Worm (Caenorhabditis elegans) whole organism, young adult: ENCODE data around the gene R05G6.4.
A peak's percentile ranks its signal among the peaks of the same experiment; 100 is the strongest.

ENCODE experiments used
- B0336.3 ChIP-seq: fragments of 200-800 bp; sonication (Bioruptor generic); IDR thresholded peaks from 2 replicates; pipeline ENCODE4 v1.3.6; 2022; ENCODE audit warnings: missing genetic modification characterization, missing compliant biosample characterization
- F55B11.4 ChIP-seq: sonication (generic microtip); optimal IDR thresholded peaks from 2 replicates; lab custom pipeline; 2016; ENCODE audit warnings: missing compliant biosample characterization, missing genetic modification characterization, borderline replicate concordance; ENCODE audit not compliant: insufficient read depth
- F57A8.1 ChIP-seq: fragments of 200-800 bp; sonication (Bioruptor generic); optimal IDR thresholded peaks from 2 replicates; lab custom pipeline; 2018; ENCODE audit warnings: mild to moderate bottlenecking, missing genetic modification characterization, moderate library complexity, missing compliant biosample characterization
- F57C9.4 ChIP-seq: sonication (generic microtip); optimal IDR thresholded peaks from 2 replicates; lab custom pipeline; 2017; ENCODE audit warnings: mild to moderate bottlenecking, missing genetic modification characterization, missing compliant biosample characterization
- K11D2.4 ChIP-seq: fragments of 200-800 bp; sonication (Bioruptor generic); IDR thresholded peaks from 2 replicates; pipeline ENCODE4 v1.3.6; 2022; ENCODE audit warnings: missing genetic modification reagents, missing genetic modification characterization, missing compliant biosample characterization
- T26A5.8 ChIP-seq: sonication (generic microtip); optimal IDR thresholded peaks from 2 replicates; lab custom pipeline; 2016; ENCODE audit warnings: missing genetic modification characterization, missing compliant biosample characterization
- Y53G8AR.9 ChIP-seq: fragments of 200-800 bp; sonication (Bioruptor generic); conservative IDR thresholded peaks from 2 replicates; pipeline ENCODE4 v1.3.6; 2022; ENCODE audit warnings: missing genetic modification reagents, missing genetic modification characterization, missing compliant biosample characterization
- ZK185.1 ChIP-seq: sonication (generic microtip); optimal IDR thresholded peaks from 2 replicates; lab custom pipeline; 2016; ENCODE audit warnings: mild to moderate bottlenecking, missing genetic modification characterization, missing compliant biosample characterization; ENCODE audit not compliant: poor library complexity, severe bottlenecking
- ama-1 ChIP-seq, 3 experiments: fragments of 150-350 bp in 1 of 3; sonication (generic microtip) in 2 of 3; optimal IDR thresholded peaks; 2 replicates each; lab custom pipeline; 2014 to 2018; ENCODE audit warnings: missing biosample characterization in 2 of 3, missing genetic modification characterization in 2 of 3, missing genetic modification reagents in 2 of 3
- attf-5 ChIP-seq: fragments of 200-800 bp; sonication (Bioruptor generic); optimal IDR thresholded peaks from 2 replicates; lab custom pipeline; 2018; ENCODE audit warnings: mild to moderate bottlenecking, missing genetic modification characterization, missing compliant biosample characterization
- cebp-1 ChIP-seq, 2 experiments: fragments of 200-800 bp in 1 of 2; sonication (Bioruptor generic) in 1 of 2; sonication (generic microtip) in 1 of 2; IDR thresholded peaks in 1 of 2; optimal IDR thresholded peaks in 1 of 2; 2 replicates each; pipeline versions ENCODE4 v1.3.6 to Lab custom; 2017 to 2022; ENCODE audit warnings: missing compliant biosample characterization in 2 of 2, missing genetic modification characterization in 2 of 2, mild to moderate bottlenecking in 1 of 2, missing genetic modification reagents in 1 of 2, moderate library complexity in 1 of 2
- ceh-100 ChIP-seq: fragments of 200-800 bp; sonication (Bioruptor generic); IDR thresholded peaks from 2 replicates; pipeline ENCODE4 v1.3.6; 2022; ENCODE audit warnings: missing genetic modification reagents, missing genetic modification characterization, missing compliant biosample characterization
- ceh-27 ChIP-seq: fragments of 200-800 bp; sonication (Bioruptor generic); optimal IDR thresholded peaks from 2 replicates; lab custom pipeline; 2018; ENCODE audit warnings: mild to moderate bottlenecking, missing genetic modification characterization, moderate library complexity, missing compliant biosample characterization
- chd-7 ChIP-seq: sonication (generic microtip); optimal IDR thresholded peaks from 2 replicates; lab custom pipeline; 2016; ENCODE audit warnings: mild to moderate bottlenecking, missing genetic modification characterization, moderate library complexity, missing compliant biosample characterization
- dox-1 ChIP-seq: fragments of 200-800 bp; sonication (Bioruptor generic); IDR thresholded peaks from 2 replicates; pipeline ENCODE4 v1.3.6; 2022; ENCODE audit warnings: missing genetic modification reagents, missing genetic modification characterization, missing compliant biosample characterization
- dpff-1 ChIP-seq: sonication (generic microtip); optimal IDR thresholded peaks from 2 replicates; lab custom pipeline; 2017; ENCODE audit warnings: mild to moderate bottlenecking, missing genetic modification characterization, missing compliant biosample characterization
- ets-4 ChIP-seq: fragments of 200-800 bp; sonication (Bioruptor generic); optimal IDR thresholded peaks from 2 replicates; lab custom pipeline; 2018; ENCODE audit warnings: mild to moderate bottlenecking, missing genetic modification characterization, missing compliant biosample characterization
- gei-17 ChIP-seq: fragments of 200-800 bp; sonication (Bioruptor generic); optimal IDR thresholded peaks from 2 replicates; lab custom pipeline; 2018; ENCODE audit warnings: mild to moderate bottlenecking, missing genetic modification characterization, missing compliant biosample characterization
- him-1 ChIP-seq: sonication (generic microtip); optimal IDR thresholded peaks from 2 replicates; lab custom pipeline; 2016; ENCODE audit warnings: missing genotype, missing genetic modification reagents, missing genetic modification characterization, missing compliant biosample characterization
- hlh-12 ChIP-seq: sonication (generic microtip); optimal IDR thresholded peaks from 2 replicates; lab custom pipeline; 2016; ENCODE audit warnings: missing genetic modification characterization, missing compliant biosample characterization
- hlh-26 ChIP-seq: fragments of 200-800 bp; sonication (Bioruptor generic); conservative IDR thresholded peaks from 2 replicates; pipeline ENCODE4 v1.3.6; 2022; ENCODE audit warnings: missing genetic modification reagents, missing genetic modification characterization, missing compliant biosample characterization
- hmg-20 ChIP-seq: fragments of 200-800 bp; sonication (Bioruptor generic); IDR thresholded peaks from 2 replicates; pipeline ENCODE4 v1.3.6; 2022; ENCODE audit warnings: missing genetic modification reagents, missing genetic modification characterization, missing compliant biosample characterization
- lag-1 ChIP-seq: fragments of 200-800 bp; sonication (Bioruptor generic); IDR thresholded peaks from 2 replicates; pipeline ENCODE4 v1.3.6; 2022; ENCODE audit warnings: missing genetic modification reagents, missing genetic modification characterization, missing compliant biosample characterization
- let-526 ChIP-seq: fragments of 200-800 bp; sonication (Bioruptor generic); IDR thresholded peaks from 2 replicates; pipeline ENCODE4 v1.3.6; 2022; ENCODE audit warnings: missing genetic modification reagents, missing genetic modification characterization, missing compliant biosample characterization
- let-607 ChIP-seq, 2 experiments: fragments of 200-800 bp in 1 of 2; sonication (Bioruptor generic) in 1 of 2; sonication (generic microtip) in 1 of 2; optimal IDR thresholded peaks; 2 replicates each; lab custom pipeline; 2016 to 2018; ENCODE audit warnings: mild to moderate bottlenecking in 2 of 2, missing compliant biosample characterization in 2 of 2, missing genetic modification characterization in 2 of 2, moderate library complexity in 2 of 2, missing genotype in 1 of 2
- lin-26 ChIP-seq: fragments of 200-800 bp; sonication (Bioruptor generic); IDR thresholded peaks from 2 replicates; pipeline ENCODE4 v1.3.6; 2022; ENCODE audit warnings: missing genetic modification reagents, missing genetic modification characterization, missing compliant biosample characterization
- lin-54 ChIP-seq: fragments of 200-800 bp; sonication (Bioruptor generic); optimal IDR thresholded peaks from 2 replicates; lab custom pipeline; 2018; ENCODE audit warnings: mild to moderate bottlenecking, missing genetic modification characterization, missing compliant biosample characterization
- madf-10 ChIP-seq: sonication (generic microtip); optimal IDR thresholded peaks from 2 replicates; lab custom pipeline; 2016; ENCODE audit warnings: mild to moderate bottlenecking, missing genetic modification characterization, missing compliant biosample characterization
- madf-6 ChIP-seq: fragments of 200-800 bp; sonication (Bioruptor generic); IDR thresholded peaks from 2 replicates; pipeline ENCODE4 v1.3.6; 2022; ENCODE audit warnings: missing genetic modification reagents, missing genetic modification characterization, missing compliant biosample characterization
- mcd-1 ChIP-seq: fragments of 200-800 bp; sonication (Bioruptor generic); IDR thresholded peaks from 2 replicates; pipeline ENCODE4 v1.3.6; 2022; ENCODE audit warnings: missing genetic modification reagents, missing genetic modification characterization, missing compliant biosample characterization
- nfyb-1 ChIP-seq: fragments of 200-800 bp; sonication (Bioruptor generic); IDR thresholded peaks from 2 replicates; pipeline ENCODE4 v1.3.6; 2022; ENCODE audit warnings: missing genetic modification reagents, missing genetic modification characterization, missing compliant biosample characterization
- nhr-120 ChIP-seq: fragments of 200-800 bp; sonication (Bioruptor generic); IDR thresholded peaks from 2 replicates; pipeline ENCODE4 v1.3.6; 2022; ENCODE audit warnings: missing genetic modification characterization, missing compliant biosample characterization
- nhr-80 ChIP-seq: sonication (generic microtip); optimal IDR thresholded peaks from 2 replicates; lab custom pipeline; 2016; ENCODE audit warnings: missing genetic modification characterization, missing compliant biosample characterization
- nhr-90 ChIP-seq: sonication (generic microtip); optimal IDR thresholded peaks from 2 replicates; lab custom pipeline; 2016; ENCODE audit warnings: missing genotype, mild to moderate bottlenecking, missing genetic modification characterization, missing compliant biosample characterization
- rcor-1 ChIP-seq: fragments of 200-800 bp; sonication (Bioruptor generic); IDR thresholded peaks from 2 replicates; pipeline ENCODE4 v1.3.6; 2022; ENCODE audit warnings: missing genetic modification reagents, missing genetic modification characterization, missing compliant biosample characterization
- repo-1 ChIP-seq: sonication (generic microtip); optimal IDR thresholded peaks from 2 replicates; lab custom pipeline; 2017; ENCODE audit warnings: mild to moderate bottlenecking, missing genetic modification characterization, missing compliant biosample characterization
- snpc-1.1 ChIP-seq: sonication (generic microtip); optimal IDR thresholded peaks from 2 replicates; lab custom pipeline; 2017; ENCODE audit warnings: missing genetic modification characterization, mild to moderate bottlenecking, missing compliant biosample characterization, antibody characterized with exemption, moderate library complexity, missing genotype, missing genetic modification reagents; ENCODE audit not compliant: insufficient read depth
- snpc-1.3 ChIP-seq: sonication (generic microtip); optimal IDR thresholded peaks from 2 replicates; lab custom pipeline; 2017; ENCODE audit warnings: missing genetic modification characterization, mild to moderate bottlenecking, missing compliant biosample characterization, antibody characterized with exemption, moderate library complexity, missing genotype, missing genetic modification reagents; ENCODE audit not compliant: insufficient read depth
- snpc-4 ChIP-seq, 5 experiments: fragments of 150-350 bp in 1 of 5; sonication (generic microtip) in 4 of 5; optimal IDR thresholded peaks; 2 replicates each; lab custom pipeline; 2014 to 2018; ENCODE audit warnings: missing genetic modification characterization in 5 of 5, missing biosample characterization in 3 of 5, antibody characterized with exemption in 2 of 5, mild to moderate bottlenecking in 2 of 5, missing compliant biosample characterization in 2 of 5, missing genotype in 2 of 5, moderate library complexity in 2 of 5, missing genetic modification reagents in 1 of 5
- tbp1 ChIP-seq: fragments of 200-800 bp; sonication (Bioruptor generic); optimal IDR thresholded peaks from 2 replicates; lab custom pipeline; 2018; ENCODE audit warnings: mild to moderate bottlenecking, missing genetic modification characterization, missing compliant biosample characterization
- zfh-2 ChIP-seq: fragments of 200-800 bp; sonication (Bioruptor generic); conservative IDR thresholded peaks from 2 replicates; pipeline ENCODE4 v1.3.6; 2022; ENCODE audit warnings: missing genetic modification reagents, missing genetic modification characterization, missing compliant biosample characterization
- ztf-18 ChIP-seq: sonication (generic microtip); optimal IDR thresholded peaks from 2 replicates; lab custom pipeline; 2016; ENCODE audit warnings: missing genotype, mild to moderate bottlenecking, missing genetic modification characterization, missing compliant biosample characterization
- ztf-22 ChIP-seq: fragments of 200-800 bp; sonication (Bioruptor generic); optimal IDR thresholded peaks from 2 replicates; lab custom pipeline; 2018; ENCODE audit warnings: mild to moderate bottlenecking, missing genetic modification characterization, moderate library complexity, missing compliant biosample characterization
- ztf-25 ChIP-seq: fragments of 200-800 bp; sonication (Bioruptor generic); IDR thresholded peaks from 2 replicates; pipeline ENCODE4 v1.3.6; 2022; ENCODE audit warnings: missing genetic modification reagents, missing genetic modification characterization, missing compliant biosample characterization

The R05G6.4 gene

ce11 chrIV:7549844-7550243 is 36.8 kb downstream of the R05G6.4 start:
- TF ChIP-seq let-526 (GFP tag; lab: Robert Waterston, UW) (peak; percentile 64; the same call in 1 of the 2 replicates), ceh-100 (no peak), ceh-27 (GFP tag; lab: Kevin White, UChicago) (peak; percentile 71), rcor-1 (GFP tag; lab: Robert Waterston, UW) (no peak), lin-26 (peak; percentile 43), ets-4 (peak; percentile 86), gei-17 (GFP tag; lab: Kevin White, UChicago) (no peak), F57C9.4 (tag; lab: Kevin White, UChicago) (no peak), madf-10 (tag; lab: Kevin White, UChicago) (peak; percentile 18), hmg-20 (GFP tag; lab: Robert Waterston, UW) (no peak), attf-5 (GFP tag; lab: Kevin White, UChicago) (peak; percentile 58), dpff-1 (tag; lab: Kevin White, UChicago) (no peak), Y53G8AR.9 (GFP tag; lab: Robert Waterston, UW) (no peak), hlh-12 (tag; lab: Kevin White, UChicago) (no peak), chd-7 (no peak), T26A5.8 (tag; lab: Kevin White, UChicago) (no peak), nhr-120 (GFP tag; lab: Robert Waterston, UW) (0 out of 2 replicates have a peak, but pooled peaks have one; percentile 32), madf-6 (peak; percentile 31; the same call in 1 of the 2 replicates), nfyb-1 (GFP tag; lab: Robert Waterston, UW) (0 out of 2 replicates have a peak, but pooled peaks have one; percentile 25), ztf-22 (no peak), let-607 (tag; optimal IDR thresholded peaks at IDR 0.05; lab: Kevin White, UChicago) (peak; percentile 89 to 96), K11D2.4 (GFP tag; lab: Robert Waterston, UW) (no peak), cebp-1 (GFP tag; IDR thresholded peaks at IDR 0.05; lab: Robert Waterston, UW) (peak; percentile 33; the same call in 1 of the 2 replicates), cebp-1 (tag; optimal IDR thresholded peaks at IDR 0.05; lab: Kevin White, UChicago) (peak; percentile 16), nhr-90 (tag; lab: Kevin White, UChicago) (peak; percentile 41), mcd-1 (GFP tag; lab: Robert Waterston, UW) (peak; percentile 57), dox-1 (GFP tag; lab: Robert Waterston, UW) (peak; percentile 66), nhr-80 (tag; lab: Kevin White, UChicago) (peak; percentile 96), ztf-18 (peak; percentile 55), zfh-2 (GFP tag; lab: Robert Waterston, UW) (peak; percentile 68; the same call in 1 of the 2 replicates), lin-54 (GFP tag; lab: Kevin White, UChicago) (peak; percentile 36), tbp1 (peak; percentile 12), hlh-26 (GFP tag; lab: Robert Waterston, UW) (no peak)
- TF ChIP-seq, all 124 proteins: peak for 19

ce11 chrIV:7550445-7550844 is 37.4 kb downstream of the R05G6.4 start, which contains the start of gene pam-1:
TSS of gene pam-1 (minus strand) at chrIV:7550812.
- TF ChIP-seq cebp-1 (GFP tag; IDR thresholded peaks at IDR 0.05; lab: Robert Waterston, UW) (no peak), cebp-1 (tag; optimal IDR thresholded peaks at IDR 0.05; lab: Kevin White, UChicago) (peak; percentile 42), F57A8.1 (GFP tag; lab: Kevin White, UChicago) (no peak), nfyb-1 (GFP tag; lab: Robert Waterston, UW) (peak; percentile 26; the same call in 1 of the 2 replicates)

- TF ChIP-seq dox-1 (GFP tag; lab: Robert Waterston, UW): no peak
- no peak for TF ChIP-seq snpc-4 (GFP tag; optimal IDR thresholded peaks at IDR 0.05; lab: Kevin White, UChicago)
- peak in 1 of 4 experiments; percentile 12 for TF ChIP-seq snpc-4 (tag; optimal IDR thresholded peaks at IDR 0.05; lab: Kevin White, UChicago)
- no peak for TF ChIP-seq F55B11.4 (tag; lab: Kevin White, UChicago)
- no peak for TF ChIP-seq ama-1 (optimal IDR thresholded peaks at IDR 0.05; lab: Kevin White, UChicago)
- no peak for TF ChIP-seq ama-1 (GFP tag; optimal IDR thresholded peaks at IDR 0.05; lab: Kevin White, UChicago)
- TF ChIP-seq snpc-1.1 (tag; lab: Kevin White, UChicago): no peak
- no peak for TF ChIP-seq him-1 (tag; lab: Kevin White, UChicago)
- TF ChIP-seq lag-1 (GFP tag; lab: Robert Waterston, UW): no peak
- TF ChIP-seq ztf-25: no peak
- TF ChIP-seq ZK185.1 (tag; lab: Kevin White, UChicago): peak; percentile 35
- TF ChIP-seq B0336.3 (GFP tag; lab: Robert Waterston, UW): 0 out of 2 replicates have a peak, but pooled peaks have one; percentile 37
- TF ChIP-seq repo-1 (tag; lab: Kevin White, UChicago): peak; percentile 64
- TF ChIP-seq snpc-1.3: peak; percentile 3
These were observed 38.2 kb downstream of the R05G6.4 start for ce11 chrIV:7551254-7551653.
